Worm (Caenorhabditis elegans): ENCODE data around the gene T05A8.1.

DNA sequence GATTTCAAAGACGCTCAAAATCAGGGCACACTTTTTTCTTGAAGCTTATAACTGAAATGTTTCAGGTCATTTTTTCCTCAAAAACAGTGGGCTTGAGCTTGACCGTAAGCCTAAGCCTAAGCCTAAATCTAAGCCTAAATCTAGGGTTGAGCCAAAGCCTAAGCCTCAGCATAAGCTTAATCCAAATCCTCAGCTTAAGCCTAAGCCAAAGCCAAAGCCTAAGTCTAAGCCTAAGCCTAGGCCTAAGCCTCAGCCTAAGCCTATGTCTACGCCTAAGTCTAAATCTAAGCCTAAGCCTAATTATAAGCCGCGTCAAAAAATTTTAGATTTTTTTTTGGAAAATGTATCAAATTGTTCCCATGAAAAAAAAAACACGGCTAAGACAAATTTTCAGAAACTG, 24.4 kb upstream of the T05A8.1 start:
- no peak for TF ChIP-seq ref-1 (GFP tag; conservative IDR thresholded peaks at IDR 0.05)
- TF ChIP-seq flt-1 (GFP tag; IDR thresholded peaks at IDR 0.05) = no peak
- TF ChIP-seq tab-1 (GFP tag; IDR thresholded peaks at IDR 0.05) = no peak
- TF ChIP-seq T22C8.4 (GFP tag; IDR thresholded peaks at IDR 0.05) = no peak
- no peak for TF ChIP-seq med-1 (GFP tag; optimal IDR thresholded peaks at IDR 0.05; ENCODE audit: insufficient read depth)
- TF ChIP-seq ztf-23 (GFP tag; IDR thresholded peaks at IDR 0.05) = no peak
- TF ChIP-seq ztf-29 (GFP tag; IDR thresholded peaks at IDR 0.05) = no peak
- TF ChIP-seq klf-2 (GFP tag; conservative IDR thresholded peaks at IDR 0.05) = no peak

Measured in whole organism, midembryonic.